Fruit fly (Drosophila melanogaster): Measurements from ENCODE around the gene CG7715.

- no peak for TF ChIP-seq CG12768 (GFP tag; optimal IDR thresholded peaks at IDR 0.05)
- TF ChIP-seq CG33017 (tag; optimal IDR thresholded peaks at IDR 0.05) = no peak
These were observed 13.5 kb upstream of the CG7715 start for dm6 chr3R:18741844-18742187.

Measured in whole organism, adult.